Worm (Caenorhabditis elegans): ENCODE results near the gene F58H1.7.

F58H1.7 gene

ce11 chrV:11979673-11980561 is 15.3 kb upstream of the F58H1.7 start, which contains the start of gene snr-4 (continued):
- peak; percentile 15 for TF ChIP-seq ztf-16 (tag; optimal IDR thresholded peaks at IDR 0.05)
- no peak for TF ChIP-seq T23F11.4 (GFP tag; optimal IDR thresholded peaks at IDR 0.05)
- peak; percentile 73 for TF ChIP-seq hlh-30 (tag; optimal IDR thresholded peaks at IDR 0.05; ENCODE audit: insufficient read depth)
- TF ChIP-seq C08G9.2 (tag; optimal IDR thresholded peaks at IDR 0.05): no peak
- TF ChIP-seq hlh-6 (tag; optimal IDR thresholded peaks at IDR 0.05): no peak
- TF ChIP-seq hlh-8 (tag; optimal IDR thresholded peaks at IDR 0.05): no peak
- TF ChIP-seq zip-5 (tag; optimal IDR thresholded peaks at IDR 0.05): no peak
- TF ChIP-seq unc-3 (GFP tag; conservative IDR thresholded peaks at IDR 0.05): no peak
- TF ChIP-seq unc-3 (tag; optimal IDR thresholded peaks at IDR 0.05): peak; percentile 11
- TF ChIP-seq ceh-2 (tag; optimal IDR thresholded peaks at IDR 0.05): no peak
- peak; percentile 67 for TF ChIP-seq dve-1 (tag; optimal IDR thresholded peaks at IDR 0.05)
- no peak for TF ChIP-seq F13H6.1 (tag; optimal IDR thresholded peaks at IDR 0.05)
- TF ChIP-seq tbx-2 (tag; optimal IDR thresholded peaks at IDR 0.05): peak; percentile 66
- peak; percentile 1 for TF ChIP-seq ceh-14 (tag; optimal IDR thresholded peaks at IDR 0.05)
- no peak for TF ChIP-seq pha-4 (tag; optimal IDR thresholded peaks at IDR 0.05)
- TF ChIP-seq fkh-6 (tag; optimal IDR thresholded peaks at IDR 0.05): no peak
- no peak for TF ChIP-seq ceh-45 (GFP tag; IDR thresholded peaks at IDR 0.05)
- no peak for TF ChIP-seq unc-86 (tag; optimal IDR thresholded peaks at IDR 0.05)
- no peak for TF ChIP-seq hlh-15 (tag; optimal IDR thresholded peaks at IDR 0.05)
- peak; percentile 70 for TF ChIP-seq unc-42 (tag; optimal IDR thresholded peaks at IDR 0.05)
- TF ChIP-seq unc-55 (GFP tag; optimal IDR thresholded peaks at IDR 0.05): no peak
- no peak for TF ChIP-seq che-1 (tag; optimal IDR thresholded peaks at IDR 0.05)
- TF ChIP-seq madf-2 (tag; optimal IDR thresholded peaks at IDR 0.05): no peak
- TF ChIP-seq ama-1 (optimal IDR thresholded peaks at IDR 0.05): peak; percentile 93

- no peak for TF ChIP-seq ceh-6 (GFP tag; optimal IDR thresholded peaks at IDR 0.05)
- TF ChIP-seq sdc-2 (tag; optimal IDR thresholded peaks at IDR 0.05): no peak
- TF ChIP-seq zip-5 (tag; optimal IDR thresholded peaks at IDR 0.05): no peak
- no peak for TF ChIP-seq hlh-13 (GFP tag; optimal IDR thresholded peaks at IDR 0.05)
- TF ChIP-seq pqm-1 (tag; optimal IDR thresholded peaks at IDR 0.05): no peak
- no peak for TF ChIP-seq T23F11.4 (GFP tag; optimal IDR thresholded peaks at IDR 0.05)
- TF ChIP-seq hlh-6 (tag; optimal IDR thresholded peaks at IDR 0.05): no peak
- no peak for TF ChIP-seq mec-3 (tag; optimal IDR thresholded peaks at IDR 0.05; ENCODE audit: borderline replicate concordance)
- TF ChIP-seq pha-2 (tag; optimal IDR thresholded peaks at IDR 0.05): no peak
- TF ChIP-seq ceh-9 (tag; optimal IDR thresholded peaks at IDR 0.05): no peak
- TF ChIP-seq ceh-19 (GFP tag; optimal IDR thresholded peaks at IDR 0.05): no peak
- no peak for TF ChIP-seq madf-2 (tag; optimal IDR thresholded peaks at IDR 0.05)
- no peak for TF ChIP-seq ceh-24 (tag; optimal IDR thresholded peaks at IDR 0.05)
- no peak for TF ChIP-seq pax-1 (tag; optimal IDR thresholded peaks at IDR 0.05)
- no peak for TF ChIP-seq K02D7.2 (tag; optimal IDR thresholded peaks at IDR 0.05)
- no peak for TF ChIP-seq odd-2 (tag; optimal IDR thresholded peaks at IDR 0.05)
- no peak for TF ChIP-seq ceh-30 (tag; optimal IDR thresholded peaks at IDR 0.05)
Measured at ce11 chrV:11978179-11978578, 13.6 kb upstream of the F58H1.7 start, which contains the start of gene mif-2. Gene mif-2 (minus strand): TSS chrV:11978459.

ce11 chrV:11976734-11977133 is 12.1 kb upstream of the F58H1.7 start:
- TF ChIP-seq C38D4.7 (GFP tag; optimal IDR thresholded peaks at IDR 0.05): no peak
- no peak for TF ChIP-seq ref-2 (tag; optimal IDR thresholded peaks at IDR 0.05)
- no peak for TF ChIP-seq pros-1 (tag; optimal IDR thresholded peaks at IDR 0.05)
- TF ChIP-seq hlh-6 (tag; optimal IDR thresholded peaks at IDR 0.05): no peak
- TF ChIP-seq unc-3 (GFP tag; conservative IDR thresholded peaks at IDR 0.05): no peak
- TF ChIP-seq unc-3 (tag; optimal IDR thresholded peaks at IDR 0.05): no peak
- no peak for TF ChIP-seq ceh-2 (tag; optimal IDR thresholded peaks at IDR 0.05)
- TF ChIP-seq ceh-9 (tag; optimal IDR thresholded peaks at IDR 0.05): no peak
- no peak for TF ChIP-seq hlh-30 (tag; optimal IDR thresholded peaks at IDR 0.05; ENCODE audit: insufficient read depth)
- TF ChIP-seq zip-5 (tag; optimal IDR thresholded peaks at IDR 0.05): no peak
- no peak for TF ChIP-seq unc-42 (tag; optimal IDR thresholded peaks at IDR 0.05)
- TF ChIP-seq ceh-6 (GFP tag; optimal IDR thresholded peaks at IDR 0.05): no peak
- no peak for TF ChIP-seq ceh-14 (tag; optimal IDR thresholded peaks at IDR 0.05)
- no peak for TF ChIP-seq odd-2 (tag; optimal IDR thresholded peaks at IDR 0.05)
- TF ChIP-seq pqm-1 (tag; optimal IDR thresholded peaks at IDR 0.05): no peak
- TF ChIP-seq lin-11 (tag; optimal IDR thresholded peaks at IDR 0.05): no peak
- no peak for TF ChIP-seq eyg-1 (tag; optimal IDR thresholded peaks at IDR 0.05)

Measured in whole organism, late embryonic.